Fruit fly (Drosophila melanogaster) whole organism, embryonic: ENCODE results near the gene Mlc1.

Experiments
- Antp ChIP-seq: fragments of 200-800 bp; sonication (Bioruptor generic); optimal IDR thresholded peaks from 3 replicates; lab custom pipeline; 2016; ENCODE audit warnings: missing biosample characterization, missing genetic modification characterization
- Atf6 ChIP-seq: fragments of 200-800 bp; sonication (Bioruptor generic); IDR thresholded peaks from 2 replicates; pipeline ENCODE4 v1.3.6; 2022; ENCODE audit warnings: missing biosample characterization, missing genetic modification characterization
- CG10979 ChIP-seq: fragments of 200-800 bp; sonication (Bioruptor generic); optimal IDR thresholded peaks from 2 replicates; lab custom pipeline; 2018; ENCODE audit warnings: missing biosample characterization, mild to moderate bottlenecking, missing genetic modification characterization, moderate library complexity
- CG11085 ChIP-seq: fragments of 200-800 bp; sonication (Bioruptor generic); IDR thresholded peaks from 2 replicates; pipeline ENCODE4 v1.3.6; 2022; ENCODE audit warnings: missing biosample characterization, missing genetic modification characterization
- CG12299 ChIP-seq: fragments of 200-800 bp; sonication (Bioruptor generic); optimal IDR thresholded peaks from 2 replicates; lab custom pipeline; 2018; ENCODE audit warnings: missing biosample characterization, mild to moderate bottlenecking, missing genetic modification characterization
- CG12391 ChIP-seq: fragments of 200-800 bp; sonication (Bioruptor generic); optimal IDR thresholded peaks from 3 replicates; lab custom pipeline; 2018; ENCODE audit warnings: missing biosample characterization, mild to moderate bottlenecking, missing genetic modification characterization, moderate library complexity
- CG12942 ChIP-seq: fragments of 200-800 bp; sonication (Bioruptor generic); optimal IDR thresholded peaks from 3 replicates; lab custom pipeline; 2016; ENCODE audit warnings: missing biosample characterization, missing genetic modification characterization
- CG13424 ChIP-seq: fragments of 200-800 bp; sonication (Bioruptor generic); optimal IDR thresholded peaks from 2 replicates; lab custom pipeline; 2019; ENCODE audit warnings: missing biosample characterization, mild to moderate bottlenecking, missing genetic modification characterization, moderate library complexity
- CG13624 ChIP-seq: fragments of 200-800 bp; sonication (Bioruptor generic); optimal IDR thresholded peaks from 2 replicates; lab custom pipeline; 2016; ENCODE audit warnings: missing biosample characterization, missing genetic modification characterization
- CG13894 ChIP-seq: fragments of 200-800 bp; sonication (Bioruptor generic); optimal IDR thresholded peaks from 3 replicates; lab custom pipeline; 2018; ENCODE audit warnings: missing biosample characterization, mild to moderate bottlenecking, missing genetic modification characterization, moderate library complexity
- CG15011 ChIP-seq: fragments of 200-800 bp; sonication (Bioruptor generic); optimal IDR thresholded peaks from 3 replicates; lab custom pipeline; 2018; ENCODE audit warnings: missing biosample characterization, mild to moderate bottlenecking, missing genetic modification characterization
- CG1602 ChIP-seq: fragments of 200-800 bp; sonication (Bioruptor generic); optimal IDR thresholded peaks from 3 replicates; lab custom pipeline; 2016; ENCODE audit warnings: missing biosample characterization, missing genetic modification characterization
- CG18476 ChIP-seq: fragments of 200-800 bp; sonication (Bioruptor generic); optimal IDR thresholded peaks from 2 replicates; lab custom pipeline; 2016; ENCODE audit warnings: missing biosample characterization, mild to moderate bottlenecking, missing genetic modification characterization
- CG2120 ChIP-seq: fragments of 200-800 bp; sonication (Bioruptor generic); optimal IDR thresholded peaks from 3 replicates; lab custom pipeline; 2016; ENCODE audit warnings: missing biosample characterization, missing genetic modification characterization
- CG2199 ChIP-seq: fragments of 200-800 bp; sonication (Bioruptor generic); IDR thresholded peaks from 3 replicates; pipeline ENCODE4 v1.3.6; 2022; ENCODE audit warnings: missing biosample characterization, missing genetic modification characterization
- CG2202 ChIP-seq: fragments of 200-800 bp; sonication (Bioruptor generic); optimal IDR thresholded peaks from 2 replicates; lab custom pipeline; 2018; ENCODE audit warnings: missing biosample characterization, mild to moderate bottlenecking, missing genetic modification characterization
- CG6175 ChIP-seq: fragments of 200-800 bp; sonication (Bioruptor generic); IDR thresholded peaks from 3 replicates; pipeline ENCODE4 v1.3.6; 2022; ENCODE audit warnings: missing biosample characterization, missing genetic modification characterization
- CG6813 ChIP-seq: fragments of 200-800 bp; sonication (Bioruptor generic); optimal IDR thresholded peaks from 2 replicates; lab custom pipeline; 2017; ENCODE audit warnings: missing biosample characterization, missing genetic modification characterization, mild to moderate bottlenecking, moderate library complexity, missing genetic modification reagents
- CG8388 ChIP-seq: fragments of 200-800 bp; sonication (Bioruptor generic); optimal IDR thresholded peaks from 2 replicates; lab custom pipeline; 2019; ENCODE audit warnings: missing biosample characterization, mild to moderate bottlenecking, missing genetic modification characterization, moderate library complexity
- CG8944 ChIP-seq: fragments of 200-800 bp; sonication (Bioruptor generic); optimal IDR thresholded peaks from 3 replicates; lab custom pipeline; 2016; ENCODE audit warnings: missing biosample characterization, missing genetic modification characterization
- CG9437 ChIP-seq: fragments of 200-800 bp; sonication (Bioruptor generic); optimal IDR thresholded peaks from 2 replicates; lab custom pipeline; 2018; ENCODE audit warnings: missing biosample characterization, mild to moderate bottlenecking, missing genetic modification characterization
- CG9876 ChIP-seq: fragments of 200-800 bp; sonication (Bioruptor generic); optimal IDR thresholded peaks from 2 replicates; lab custom pipeline; 2016; ENCODE audit warnings: missing biosample characterization, missing genetic modification characterization
- Dad ChIP-seq: fragments of 200-800 bp; sonication (Bioruptor generic); optimal IDR thresholded peaks from 3 replicates; lab custom pipeline; 2016; ENCODE audit warnings: missing biosample characterization, missing genetic modification characterization
- Elba2 ChIP-seq: fragments of 200-800 bp; sonication (Bioruptor generic); optimal IDR thresholded peaks from 3 replicates; lab custom pipeline; 2016; ENCODE audit warnings: missing biosample characterization, missing genetic modification characterization
- Ets97D ChIP-seq: fragments of 200-800 bp; sonication (Bioruptor generic); optimal IDR thresholded peaks from 3 replicates; lab custom pipeline; 2016; ENCODE audit warnings: missing biosample characterization, missing genetic modification characterization
- Kr ChIP-seq: fragments of 200-800 bp; sonication (Bioruptor generic); optimal IDR thresholded peaks from 2 replicates; lab custom pipeline; 2017; ENCODE audit warnings: missing biosample characterization, mild to moderate bottlenecking, missing genetic modification characterization
- Mrtf ChIP-seq: fragments of 200-800 bp; sonication (Bioruptor generic); IDR thresholded peaks from 3 replicates; pipeline ENCODE4 v1.3.6; 2022; ENCODE audit warnings: missing biosample characterization, missing genetic modification characterization
- Nf-YB ChIP-seq: fragments of 200-800 bp; sonication (Bioruptor generic); optimal IDR thresholded peaks from 3 replicates; lab custom pipeline; 2019; ENCODE audit warnings: missing biosample characterization, mild to moderate bottlenecking, missing genetic modification characterization, moderate library complexity
- NfI ChIP-seq: fragments of 200-800 bp; sonication (Bioruptor generic); optimal IDR thresholded peaks from 3 replicates; lab custom pipeline; 2018; ENCODE audit warnings: missing biosample characterization, mild to moderate bottlenecking, missing genetic modification characterization, moderate library complexity
- aop ChIP-seq: fragments of 200-800 bp; sonication (Bioruptor generic); IDR thresholded peaks from 2 replicates; pipeline ENCODE4 v1.3.6; 2022; ENCODE audit warnings: missing biosample characterization, missing genetic modification characterization
- ara ChIP-seq: fragments of 200-800 bp; sonication (Bioruptor generic); IDR thresholded peaks from 2 replicates; pipeline ENCODE4 v1.3.6; 2022; ENCODE audit warnings: missing biosample characterization, missing genetic modification characterization
- bowl ChIP-seq: fragments of 200-800 bp; sonication (Bioruptor generic); IDR thresholded peaks from 2 replicates; pipeline ENCODE4 v1.3.6; 2022; ENCODE audit warnings: missing biosample characterization, missing genetic modification characterization
- chinmo ChIP-seq: fragments of 200-800 bp; sonication (Bioruptor generic); IDR thresholded peaks from 4 replicates; pipeline ENCODE4 v1.3.6; 2022; ENCODE audit warnings: missing biosample characterization, missing genetic modification characterization; ENCODE audit not compliant: partially characterized antibody
- ci ChIP-seq: fragments of 200-800 bp; sonication (Bioruptor generic); IDR thresholded peaks from 3 replicates; pipeline ENCODE4 v1.3.6; 2022; ENCODE audit warnings: missing biosample characterization, missing genetic modification characterization
- eve ChIP-seq, 2 experiments: fragments of >200 bp; optimal IDR thresholded peaks; 2 replicates each; lab custom pipeline; 2017; ENCODE audit warnings: missing biosample characterization in 2 of 2, missing genetic modification characterization in 2 of 2
- fd3F ChIP-seq: fragments of 200-800 bp; sonication (Bioruptor generic); optimal IDR thresholded peaks from 2 replicates; lab custom pipeline; 2018; ENCODE audit warnings: missing biosample characterization, mild to moderate bottlenecking, missing genetic modification characterization, moderate library complexity
- fd96Cb ChIP-seq: fragments of 200-800 bp; sonication (Bioruptor generic); optimal IDR thresholded peaks from 2 replicates; lab custom pipeline; 2018; ENCODE audit warnings: missing biosample characterization, mild to moderate bottlenecking, missing genetic modification characterization, moderate library complexity
- hkb ChIP-seq, 2 experiments: fragments of 200-800 bp in 1 of 2; fragments of >200 bp in 1 of 2; sonication (Bioruptor generic) in 1 of 2; IDR thresholded peaks in 1 of 2; optimal IDR thresholded peaks in 1 of 2; 2 replicates each; pipeline versions ENCODE4 v1.3.6 to Lab custom; 2017 to 2022; ENCODE audit warnings: missing biosample characterization in 1 of 2, missing genetic modification characterization in 1 of 2
- lab ChIP-seq: fragments of 200-800 bp; sonication (Bioruptor generic); optimal IDR thresholded peaks from 3 replicates; lab custom pipeline; 2017; ENCODE audit warnings: missing biosample characterization, missing genetic modification characterization, mild to moderate bottlenecking, moderate library complexity, missing genetic modification reagents
- pnt ChIP-seq: fragments of 200-800 bp; sonication (Bioruptor generic); optimal IDR thresholded peaks from 3 replicates; lab custom pipeline; 2016; ENCODE audit warnings: missing biosample characterization, missing genetic modification characterization
- prd ChIP-seq, 3 experiments: fragments of >200 bp in 2 of 3; fragments of 200-800 bp in 1 of 3; sonication (Bioruptor generic) in 1 of 3; optimal IDR thresholded peaks in 2 of 3; IDR thresholded peaks in 1 of 3; 2 replicates in 2 of 3; 3 replicates in 1 of 3; pipeline versions ENCODE4 v1.3.6 to Lab custom; 2017 to 2022; ENCODE audit warnings: missing biosample characterization in 1 of 3, missing genetic modification characterization in 1 of 3
- schlank ChIP-seq: fragments of 200-800 bp; sonication (Bioruptor generic); optimal IDR thresholded peaks from 2 replicates; lab custom pipeline; 2018; ENCODE audit warnings: missing biosample characterization, mild to moderate bottlenecking, missing genetic modification characterization
- slbo ChIP-seq: fragments of 200-800 bp; sonication (Bioruptor generic); IDR thresholded peaks from 2 replicates; pipeline ENCODE4 v1.3.6; 2022; ENCODE audit warnings: missing biosample characterization, missing genetic modification characterization
- sr ChIP-seq: fragments of 200-800 bp; sonication (Bioruptor generic); IDR thresholded peaks from 3 replicates; pipeline ENCODE4 v1.3.6; 2022; ENCODE audit warnings: missing biosample characterization, missing genetic modification characterization
- sug ChIP-seq: fragments of 200-800 bp; optimal IDR thresholded peaks from 2 replicates; lab custom pipeline; 2019; ENCODE audit warnings: missing biosample characterization, mild to moderate bottlenecking, missing genetic modification characterization, moderate library complexity
- unc-4 ChIP-seq: fragments of 200-800 bp; sonication (Bioruptor generic); IDR thresholded peaks from 2 replicates; pipeline ENCODE4 v1.3.6; 2022; ENCODE audit warnings: missing biosample characterization, missing genetic modification characterization; ENCODE audit not compliant: partially characterized antibody
- wek ChIP-seq: fragments of 200-800 bp; sonication (Bioruptor generic); optimal IDR thresholded peaks from 3 replicates; lab custom pipeline; 2018; ENCODE audit warnings: missing biosample characterization, mild to moderate bottlenecking, missing genetic modification characterization, moderate library complexity

Mlc1 gene

DNA sequence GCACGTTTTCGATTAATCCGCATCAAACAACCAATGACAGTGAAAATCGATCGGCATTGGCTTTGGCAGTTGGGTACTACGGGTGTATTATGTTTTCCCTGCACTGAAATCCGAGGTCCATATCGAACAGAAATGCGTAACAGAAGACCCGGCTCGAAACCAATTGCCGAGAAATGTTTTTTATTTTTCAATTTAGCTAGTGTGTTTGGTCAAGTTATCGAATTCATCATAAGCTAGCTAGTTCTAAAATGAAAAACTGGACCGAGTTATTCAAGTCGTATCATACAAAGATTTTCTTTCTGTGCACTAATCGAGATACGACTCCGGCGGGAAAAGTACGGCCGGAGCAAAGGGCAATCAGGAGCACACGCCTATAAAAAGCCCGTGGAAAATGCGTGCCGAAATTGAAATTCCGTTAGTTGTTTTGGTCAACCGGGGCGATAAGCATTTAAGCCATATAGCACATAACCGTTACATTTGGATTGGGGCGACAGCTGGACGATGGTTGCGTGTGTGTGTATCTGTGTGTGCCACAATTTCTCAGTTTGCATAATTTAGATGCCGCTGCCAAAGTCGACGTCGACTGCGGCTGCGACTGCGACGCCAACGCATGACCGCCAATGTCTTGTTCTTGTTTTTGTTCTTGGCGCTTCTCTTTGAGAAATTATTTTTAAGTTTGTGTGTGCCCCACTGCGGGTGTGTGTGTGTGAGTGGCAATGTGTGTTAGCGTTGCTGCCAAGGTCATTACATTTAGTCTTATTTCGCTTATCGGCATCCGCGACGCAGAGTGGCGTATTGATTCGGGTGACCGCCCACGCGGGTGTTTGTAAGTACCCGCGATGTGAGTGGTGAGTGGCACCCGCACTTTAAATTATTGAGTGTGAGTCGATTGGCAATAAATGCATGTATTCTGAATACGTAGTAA, 50.6 kb downstream of the Mlc1 start (continued):
- TF ChIP-seq CG13894 (tag; lab: Kevin White, UChicago) (peak; percentile 14), CG2202 (tag; lab: Kevin White, UChicago) (no peak), CG12391 (tag; lab: Kevin White, UChicago) (peak; percentile 5), aop (GFP tag; lab: Robert Waterston, UW) (no peak), ara (GFP tag; lab: Robert Waterston, UW) (no peak), pnt (GFP tag; lab: Kevin White, UChicago) (no peak), CG15011 (GFP tag; lab: Kevin White, UChicago) (no peak), CG8388 (no peak), CG12299 (tag; lab: Kevin White, UChicago) (no peak), unc-4 (GFP tag; lab: Robert Waterston, UW) (no peak), CG1602 (no peak), CG2120 (peak; percentile 19), CG13624 (GFP tag; lab: Kevin White, UChicago) (no peak), prd (optimal IDR thresholded peaks at IDR 0.05; lab: Kevin White, UChicago) (no peak), prd (GFP tag; IDR thresholded peaks at IDR 0.05; lab: Robert Waterston, UW) (0 out of 3 replicates have a peak, but pooled peaks have one; percentile 11), Atf6 (GFP tag; lab: Robert Waterston, UW) (no peak), wek (GFP tag; lab: Kevin White, UChicago) (no peak), Antp (GFP tag; lab: Kevin White, UChicago) (peak; percentile 9), Elba2 (GFP tag; lab: Kevin White, UChicago) (no peak), CG6813 (GFP tag; lab: Kevin White, UChicago) (no peak), CG2199 (GFP tag; lab: Robert Waterston, UW) (no peak), CG9876 (no peak), ci (peak; percentile 56; the same call in 2 of the 3 replicates), fd3F (GFP tag; lab: Kevin White, UChicago) (no peak), bowl (GFP tag; lab: Robert Waterston, UW) (no peak), CG11085 (GFP tag; lab: Robert Waterston, UW) (no peak), eve (GFP tag; optimal IDR thresholded peaks at IDR 0.05; lab: Kevin White, UChicago) (no peak), Dad (GFP tag; lab: Kevin White, UChicago) (no peak), CG8944 (GFP tag; lab: Kevin White, UChicago) (no peak), CG6175 (GFP tag; lab: Robert Waterston, UW) (peak; percentile 72; the same call in 1 of the 3 replicates), slbo (0 out of 2 replicates have a peak, but pooled peaks have one; percentile 7), sug (tag; lab: Kevin White, UChicago) (no peak), Nf-YB (GFP tag; lab: Kevin White, UChicago) (no peak), hkb (optimal IDR thresholded peaks at IDR 0.05; lab: Kevin White, UChicago) (no peak), hkb (GFP tag; IDR thresholded peaks at IDR 0.05; lab: Robert Waterston, UW) (peak; percentile 55), schlank (no peak), CG9437 (GFP tag; lab: Kevin White, UChicago) (no peak), chinmo (GFP tag; lab: Robert Waterston, UW) (0 out of 4 replicates have a peak, but pooled peaks have one; percentile 41), NfI (no peak), CG12942 (GFP tag; lab: Kevin White, UChicago) (no peak), lab (peak; percentile 15), sr (peak; percentile 79; the same call in 2 of the 3 replicates), fd96Cb (tag; lab: Kevin White, UChicago) (peak; percentile 8), CG13424 (tag; lab: Kevin White, UChicago) (no peak), CG18476 (GFP tag; lab: Kevin White, UChicago) (no peak), Kr (GFP tag; lab: Kevin White, UChicago) (no peak), Mrtf (GFP tag; lab: Robert Waterston, UW) (no peak), Ets97D (GFP tag; lab: Kevin White, UChicago) (no peak), CG10979 (tag; lab: Kevin White, UChicago) (no peak)
